Fruit fly (Drosophila melanogaster): ENCODE data around the gene CG6843.

CG6843 gene

DNA sequence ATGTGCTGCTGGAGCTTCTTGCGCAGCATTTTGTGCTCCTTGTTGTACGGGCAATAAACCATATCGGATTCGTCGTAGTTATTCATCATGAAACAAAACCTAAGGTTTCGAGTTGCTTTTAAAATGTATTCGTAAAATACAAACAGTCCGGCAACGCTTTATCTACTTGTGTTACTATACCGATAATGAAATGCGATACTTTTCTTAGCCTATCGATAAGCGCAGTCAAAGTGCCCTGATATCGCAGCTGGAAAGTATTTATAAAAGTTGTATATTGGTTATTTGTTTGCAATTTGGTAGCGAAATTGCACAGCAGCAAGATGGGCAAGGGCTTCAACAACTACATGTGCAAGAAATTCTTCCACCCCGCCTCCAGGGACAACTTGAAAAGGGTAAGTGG is at the start of gene CG6843, which contains the start of gene arx:
Gene CG6843 (plus strand): TSS at position 184 of the 400 bp plus-strand sequence.
Gene arx (minus strand): TSS at position 144 of the 400 bp plus-strand sequence.
- TF ChIP-seq fd59A (GFP tag; optimal IDR thresholded peaks at IDR 0.05), result no peak
- TF ChIP-seq Gug (GFP tag; IDR thresholded peaks at IDR 0.05), result no peak
- no peak for TF ChIP-seq spab (GFP tag; optimal IDR thresholded peaks at IDR 0.05)
- TF ChIP-seq CG32006 (GFP tag; optimal IDR thresholded peaks at IDR 0.05), result no peak
- no peak for TF ChIP-seq ss (GFP tag; optimal IDR thresholded peaks at IDR 0.05)
- TF ChIP-seq CG8319 (GFP tag; optimal IDR thresholded peaks at IDR 0.05), result no peak
- TF ChIP-seq vri (GFP tag; optimal IDR thresholded peaks at IDR 0.05), result no peak
- peak; percentile 15 for TF ChIP-seq esn (GFP tag; optimal IDR thresholded peaks at IDR 0.05)
- TF ChIP-seq dsx (GFP tag; optimal IDR thresholded peaks at IDR 0.05; ENCODE audit: poor library complexity, severe bottlenecking), result peak; percentile 66

DNA sequence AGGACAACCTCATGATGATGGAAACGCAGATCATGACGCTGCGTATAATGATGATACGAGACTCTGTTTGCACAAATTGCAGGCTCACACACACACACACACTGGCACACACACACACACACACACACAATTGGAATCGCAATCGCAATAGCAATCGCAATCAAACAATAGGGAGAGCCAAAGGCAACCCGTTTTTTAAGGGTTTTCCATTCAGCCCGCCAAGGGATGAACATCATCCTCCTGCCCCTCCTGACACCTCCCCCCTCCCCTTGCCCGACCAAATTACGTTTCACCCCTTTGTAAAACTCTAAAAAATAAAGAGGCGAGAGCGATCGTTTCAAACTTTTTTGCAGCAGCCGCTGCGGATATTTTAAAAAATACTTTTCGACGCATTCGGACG is 49.2 kb upstream of the CG6843 start:
- no peak for TF ChIP-seq cyc (GFP tag; optimal IDR thresholded peaks at IDR 0.05)
- no peak for TF ChIP-seq Gug (GFP tag; IDR thresholded peaks at IDR 0.05)
- no peak for TF ChIP-seq OdsH (GFP tag; optimal IDR thresholded peaks at IDR 0.05)
- TF ChIP-seq CG10631 (GFP tag; optimal IDR thresholded peaks at IDR 0.05), result no peak
- TF ChIP-seq CG15336 (GFP tag; IDR thresholded peaks at IDR 0.05), result no peak
- TF ChIP-seq dac (GFP tag; optimal IDR thresholded peaks at IDR 0.05), result no peak
- TF ChIP-seq CG11762 (GFP tag; optimal IDR thresholded peaks at IDR 0.05; ENCODE audit: insufficient read depth), result no peak
- TF ChIP-seq CG11294 (GFP tag; IDR thresholded peaks at IDR 0.05), result no peak
- TF ChIP-seq spab (GFP tag; optimal IDR thresholded peaks at IDR 0.05), result no peak
- no peak for TF ChIP-seq topi (GFP tag; optimal IDR thresholded peaks at IDR 0.05)

DNA sequence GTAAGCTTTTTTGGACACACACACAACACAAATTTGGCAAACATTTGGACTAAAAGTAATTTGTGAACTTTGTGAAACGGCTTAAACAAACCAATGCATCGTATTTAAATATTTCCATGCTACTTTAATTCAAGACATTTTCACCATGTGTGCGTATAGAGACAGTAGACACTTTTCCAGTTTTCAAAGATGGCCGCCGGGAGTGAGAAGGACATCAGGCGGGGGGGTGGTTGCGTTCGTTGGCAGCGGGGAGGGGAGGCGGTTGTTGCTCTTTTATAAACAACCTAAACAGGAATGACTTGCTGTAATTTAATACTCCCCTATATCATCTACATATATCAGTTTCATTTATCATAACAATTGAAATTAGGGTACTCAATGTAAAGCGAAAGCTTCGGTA is 48.0 kb upstream of the CG6843 start:
- TF ChIP-seq Ets21C (GFP tag; optimal IDR thresholded peaks at IDR 0.05) (no peak), Smox (GFP tag; optimal IDR thresholded peaks at IDR 0.05) (no peak), CG1621 (tag; optimal IDR thresholded peaks at IDR 0.05) (no peak), Sox102F (GFP tag; optimal IDR thresholded peaks at IDR 0.05) (no peak), CG8119 (GFP tag; IDR thresholded peaks at IDR 0.05) (no peak), Hr38 (GFP tag; optimal IDR thresholded peaks at IDR 0.05) (no peak), CG15336 (GFP tag; IDR thresholded peaks at IDR 0.05) (no peak)

DNA sequence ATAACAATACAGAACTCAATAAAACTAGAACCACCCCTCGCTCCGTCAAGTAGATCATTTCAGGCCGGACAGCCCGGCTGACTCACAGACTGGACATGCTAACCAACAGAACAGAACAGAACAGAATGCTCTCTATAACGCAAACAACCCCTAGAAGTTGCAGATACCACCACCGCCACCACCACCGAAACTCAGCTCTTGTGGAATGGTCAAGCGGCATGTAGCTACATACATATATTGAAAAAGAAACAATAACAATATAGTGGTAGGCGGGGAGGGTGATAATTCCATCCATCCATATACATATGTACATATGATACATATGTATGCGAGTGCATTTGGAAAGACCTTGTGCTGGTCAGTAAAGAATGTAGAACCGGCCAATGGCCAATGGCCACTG is 47.0 kb upstream of the CG6843 start:
- TF ChIP-seq Lpt (GFP tag; optimal IDR thresholded peaks at IDR 0.05) (no peak), CG11762 (GFP tag; optimal IDR thresholded peaks at IDR 0.05; ENCODE audit: insufficient read depth) (no peak), CG8119 (GFP tag; IDR thresholded peaks at IDR 0.05) (no peak), fd59A (GFP tag; optimal IDR thresholded peaks at IDR 0.05) (no peak), net (GFP tag; optimal IDR thresholded peaks at IDR 0.05) (no peak), cyc (GFP tag; optimal IDR thresholded peaks at IDR 0.05) (no peak), CG6854 (GFP tag; optimal IDR thresholded peaks at IDR 0.05) (no peak), CG6808 (GFP tag; optimal IDR thresholded peaks at IDR 0.05) (no peak), fd85E (GFP tag; optimal IDR thresholded peaks at IDR 0.05) (no peak), CG8319 (GFP tag; optimal IDR thresholded peaks at IDR 0.05) (no peak), CG11902 (GFP tag; optimal IDR thresholded peaks at IDR 0.05) (no peak), Hr38 (GFP tag; optimal IDR thresholded peaks at IDR 0.05) (no peak), Sox15 (GFP tag; optimal IDR thresholded peaks at IDR 0.05) (no peak), Eip93F (GFP tag; optimal IDR thresholded peaks at IDR 0.05) (no peak), Gug (GFP tag; IDR thresholded peaks at IDR 0.05) (no peak), topi (GFP tag; optimal IDR thresholded peaks at IDR 0.05) (no peak)

DNA sequence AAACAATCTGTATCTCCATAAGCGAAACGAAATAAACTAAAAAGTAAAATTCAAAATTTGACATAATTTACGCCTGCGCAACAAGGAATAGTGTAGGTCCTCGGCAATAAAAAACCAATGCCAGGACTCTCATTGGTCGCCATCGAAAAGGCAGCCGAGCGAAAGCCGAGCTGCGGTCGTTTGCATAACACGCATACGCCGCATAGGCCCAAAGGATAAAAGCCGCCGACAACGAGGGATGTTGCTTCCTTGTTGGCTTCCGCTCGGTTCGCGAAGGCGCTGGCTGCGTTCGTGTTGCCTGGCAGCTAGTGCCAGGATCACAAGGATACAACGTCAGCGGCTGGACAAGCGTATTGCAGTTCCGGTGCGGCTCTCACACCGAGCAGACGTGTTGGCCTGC is 40.9 kb upstream of the CG6843 start:
- no peak for TF ChIP-seq CG3032 (tag; optimal IDR thresholded peaks at IDR 0.05)
- TF ChIP-seq CG6792 (GFP tag; optimal IDR thresholded peaks at IDR 0.05), result no peak
- TF ChIP-seq CG6854 (GFP tag; optimal IDR thresholded peaks at IDR 0.05), result no peak
- TF ChIP-seq OdsH (GFP tag; optimal IDR thresholded peaks at IDR 0.05), result no peak

Measured in whole organism, prepupa.